Fruit fly (Drosophila melanogaster) whole organism, embryonic: ENCODE data around the gene gcm.

Experiments
- Abd-B ChIP-seq: fragments of 200-800 bp; sonication (Bioruptor generic); optimal IDR thresholded peaks from 2 replicates; lab custom pipeline; 2018; ENCODE audit warnings: missing biosample characterization, mild to moderate bottlenecking, missing genetic modification characterization, moderate library complexity
- CG11456 ChIP-seq: fragments of 200-800 bp; sonication (Bioruptor generic); IDR thresholded peaks from 3 replicates; pipeline ENCODE4 v1.3.6; 2022; ENCODE audit warnings: missing biosample characterization, missing genetic modification characterization
- CG1233 ChIP-seq: fragments of 200-800 bp; sonication (Bioruptor generic); optimal IDR thresholded peaks from 4 replicates; lab custom pipeline; 2018; ENCODE audit warnings: missing biosample characterization, mild to moderate bottlenecking, missing genetic modification characterization
- CG13296 ChIP-seq: fragments of 200-800 bp; sonication (Bioruptor generic); optimal IDR thresholded peaks from 3 replicates; lab custom pipeline; 2018; ENCODE audit warnings: missing biosample characterization, mild to moderate bottlenecking, missing genetic modification characterization
- CG13424 ChIP-seq: fragments of 200-800 bp; sonication (Bioruptor generic); optimal IDR thresholded peaks from 2 replicates; lab custom pipeline; 2019; ENCODE audit warnings: missing biosample characterization, mild to moderate bottlenecking, missing genetic modification characterization, moderate library complexity
- CG14014 ChIP-seq: fragments of 200-800 bp; sonication (Bioruptor generic); IDR thresholded peaks from 2 replicates; pipeline ENCODE4 v1.3.6; 2022; ENCODE audit warnings: missing biosample characterization, missing genetic modification characterization
- CG15269 ChIP-seq: fragments of 200-800 bp; sonication (Bioruptor generic); optimal IDR thresholded peaks from 2 replicates; lab custom pipeline; 2018; ENCODE audit warnings: missing biosample characterization, mild to moderate bottlenecking, missing genetic modification characterization, moderate library complexity
- CG1647 ChIP-seq: fragments of 200-800 bp; sonication (Bioruptor generic); optimal IDR thresholded peaks from 3 replicates; lab custom pipeline; 2016; ENCODE audit warnings: missing biosample characterization, missing genetic modification characterization
- CG16863 ChIP-seq: fragments of 200-800 bp; sonication (Bioruptor generic); optimal IDR thresholded peaks from 3 replicates; lab custom pipeline; 2016; ENCODE audit warnings: missing biosample characterization, missing genetic modification characterization
- CG17802 ChIP-seq: fragments of 200-800 bp; sonication (Bioruptor generic); optimal IDR thresholded peaks from 2 replicates; lab custom pipeline; 2018; ENCODE audit warnings: missing biosample characterization, mild to moderate bottlenecking, missing genetic modification characterization, moderate library complexity
- CG17829 ChIP-seq: fragments of 200-800 bp; optimal IDR thresholded peaks from 2 replicates; lab custom pipeline; 2019; ENCODE audit warnings: missing biosample characterization, mild to moderate bottlenecking, missing genetic modification characterization, moderate library complexity
- CG2199 ChIP-seq: fragments of 200-800 bp; sonication (Bioruptor generic); IDR thresholded peaks from 3 replicates; pipeline ENCODE4 v1.3.6; 2022; ENCODE audit warnings: missing biosample characterization, missing genetic modification characterization
- CG3065 ChIP-seq: fragments of 200-800 bp; sonication (Bioruptor generic); optimal IDR thresholded peaks from 2 replicates; lab custom pipeline; 2016; ENCODE audit warnings: missing biosample characterization, missing genetic modification characterization
- CG31441 ChIP-seq: fragments of 200-800 bp; sonication (Bioruptor generic); IDR thresholded peaks from 2 replicates; pipeline ENCODE4 v1.3.6; 2022; ENCODE audit warnings: missing biosample characterization, missing genetic modification characterization
- CG32532 ChIP-seq: fragments of 200-800 bp; sonication (Bioruptor generic); IDR thresholded peaks from 2 replicates; pipeline ENCODE4 v1.3.6; 2022; ENCODE audit warnings: missing biosample characterization, missing genetic modification characterization
- CG4617 ChIP-seq: fragments of 200-800 bp; sonication (Bioruptor generic); optimal IDR thresholded peaks from 3 replicates; lab custom pipeline; 2016; ENCODE audit warnings: missing biosample characterization, missing genetic modification characterization, borderline replicate concordance
- CG5180 ChIP-seq: fragments of 200-800 bp; sonication (Bioruptor generic); optimal IDR thresholded peaks from 3 replicates; lab custom pipeline; 2017; ENCODE audit warnings: missing biosample characterization, missing genetic modification characterization, mild to moderate bottlenecking, moderate library complexity, missing genetic modification reagents
- CG6254 ChIP-seq: fragments of 200-800 bp; sonication (Bioruptor generic); optimal IDR thresholded peaks from 3 replicates; lab custom pipeline; 2017; ENCODE audit warnings: mild to moderate bottlenecking, missing biosample characterization, missing genetic modification reagents, missing genetic modification characterization
- CG6791 ChIP-seq: fragments of 200-800 bp; sonication (Bioruptor generic); IDR thresholded peaks from 3 replicates; pipeline ENCODE4 v1.3.6; 2022; ENCODE audit warnings: missing biosample characterization, missing genetic modification characterization; ENCODE audit not compliant: partially characterized antibody
- CG7271 ChIP-seq: fragments of 200-800 bp; sonication (Bioruptor generic); optimal IDR thresholded peaks from 2 replicates; lab custom pipeline; 2018; ENCODE audit warnings: missing biosample characterization, mild to moderate bottlenecking, missing genetic modification characterization, moderate library complexity
- CG7357 ChIP-seq: fragments of 200-800 bp; sonication (Bioruptor generic); IDR thresholded peaks from 3 replicates; pipeline ENCODE4 v1.3.6; 2022; ENCODE audit warnings: missing biosample characterization, missing genetic modification characterization
- CG8290 ChIP-seq, 3 experiments: fragments of 200-800 bp; sonication (Bioruptor generic); optimal IDR thresholded peaks; 2 replicates each; lab custom pipeline; 2016 to 2019; ENCODE audit warnings: missing biosample characterization in 3 of 3, missing genetic modification characterization in 3 of 3, mild to moderate bottlenecking in 2 of 3, moderate library complexity in 1 of 3
- D19B ChIP-seq: fragments of 200-800 bp; sonication (Bioruptor generic); optimal IDR thresholded peaks from 2 replicates; lab custom pipeline; 2017; ENCODE audit warnings: missing biosample characterization, mild to moderate bottlenecking, missing genetic modification characterization
- Ets97D ChIP-seq: fragments of 200-800 bp; sonication (Bioruptor generic); optimal IDR thresholded peaks from 3 replicates; lab custom pipeline; 2016; ENCODE audit warnings: missing biosample characterization, missing genetic modification characterization
- HLH3B ChIP-seq: fragments of 200-800 bp; sonication (Bioruptor generic); IDR thresholded peaks from 2 replicates; pipeline ENCODE4 v1.3.6; 2022; ENCODE audit warnings: missing biosample characterization, missing genetic modification characterization
- Hmr ChIP-seq: fragments of 200-800 bp; sonication (Bioruptor generic); optimal IDR thresholded peaks from 3 replicates; lab custom pipeline; 2017; ENCODE audit warnings: mild to moderate bottlenecking, missing biosample characterization, missing genetic modification reagents, missing genetic modification characterization
- Pdp1 ChIP-seq, 2 experiments: fragments of 200-800 bp; sonication (Bioruptor generic); optimal IDR thresholded peaks; 3 replicates each; lab custom pipeline; 2016; ENCODE audit warnings: missing biosample characterization in 2 of 2, missing genetic modification characterization in 2 of 2, mild to moderate bottlenecking in 1 of 2, moderate library complexity in 1 of 2
- Ptx1 ChIP-seq: fragments of 200-800 bp; sonication (Bioruptor generic); IDR thresholded peaks from 2 replicates; pipeline ENCODE4 v1.3.6; 2022; ENCODE audit warnings: missing biosample characterization, missing genetic modification characterization
- abd-A ChIP-seq: fragments of 200-800 bp; sonication (Bioruptor generic); optimal IDR thresholded peaks from 3 replicates; lab custom pipeline; 2019; ENCODE audit warnings: missing biosample characterization, mild to moderate bottlenecking, missing genetic modification characterization, moderate library complexity
- ato ChIP-seq: fragments of 200-800 bp; sonication (Bioruptor generic); IDR thresholded peaks from 2 replicates; pipeline ENCODE4 v1.3.6; 2022; ENCODE audit warnings: missing biosample characterization, missing genetic modification characterization; ENCODE audit not compliant: partially characterized antibody
- bab2 ChIP-seq: fragments of 200-800 bp; sonication (Bioruptor generic); optimal IDR thresholded peaks from 2 replicates; lab custom pipeline; 2016; ENCODE audit warnings: missing biosample characterization, missing genetic modification characterization
- btn ChIP-seq: fragments of 200-800 bp; sonication (Bioruptor generic); optimal IDR thresholded peaks from 2 replicates; lab custom pipeline; 2016; ENCODE audit warnings: missing biosample characterization, missing genetic modification characterization
- chn ChIP-seq: fragments of 200-800 bp; sonication (Bioruptor generic); optimal IDR thresholded peaks from 2 replicates; lab custom pipeline; 2016; ENCODE audit warnings: missing biosample characterization, missing genetic modification characterization
- ems ChIP-seq: fragments of 200-800 bp; sonication (Bioruptor generic); optimal IDR thresholded peaks from 3 replicates; lab custom pipeline; 2016; ENCODE audit warnings: missing biosample characterization, missing genetic modification characterization
- fd64A ChIP-seq: fragments of 200-800 bp; sonication (Bioruptor generic); optimal IDR thresholded peaks from 3 replicates; lab custom pipeline; 2018; ENCODE audit warnings: missing biosample characterization, mild to moderate bottlenecking, missing genetic modification characterization
- fru ChIP-seq: fragments of >200 bp; optimal IDR thresholded peaks from 2 replicates; lab custom pipeline; 2017
- gfzf ChIP-seq: fragments of 200-800 bp; sonication (Bioruptor generic); optimal IDR thresholded peaks from 2 replicates; lab custom pipeline; 2016; ENCODE audit warnings: missing biosample characterization, mild to moderate bottlenecking, missing genetic modification characterization, moderate library complexity
- nom ChIP-seq: fragments of 200-800 bp; sonication (Bioruptor generic); optimal IDR thresholded peaks from 2 replicates; lab custom pipeline; 2017; ENCODE audit warnings: missing biosample characterization, missing genetic modification characterization, mild to moderate bottlenecking, moderate library complexity, missing genetic modification reagents
- org-1 ChIP-seq: fragments of 200-800 bp; sonication (Bioruptor generic); optimal IDR thresholded peaks from 2 replicates; lab custom pipeline; 2017; ENCODE audit warnings: missing biosample characterization, missing genetic modification characterization
- otp ChIP-seq: fragments of 200-800 bp; sonication (Bioruptor generic); IDR thresholded peaks from 3 replicates; pipeline ENCODE4, ENCODE4 v1.3.6; 2022; ENCODE audit warnings: missing biosample characterization, missing genetic modification characterization
- pnt ChIP-seq: fragments of 200-800 bp; sonication (Bioruptor generic); optimal IDR thresholded peaks from 3 replicates; lab custom pipeline; 2016; ENCODE audit warnings: missing biosample characterization, missing genetic modification characterization
- ro ChIP-seq: fragments of 200-800 bp; sonication (Bioruptor generic); IDR thresholded peaks from 2 replicates; pipeline ENCODE4 v1.3.6; 2022; ENCODE audit warnings: missing biosample characterization, missing genetic modification characterization
- salm ChIP-seq: fragments of 200-800 bp; sonication (Bioruptor generic); optimal IDR thresholded peaks from 2 replicates; lab custom pipeline; 2018; ENCODE audit warnings: missing biosample characterization, mild to moderate bottlenecking, missing genetic modification characterization
- sens-2 ChIP-seq: fragments of 200-800 bp; sonication (Bioruptor generic); IDR thresholded peaks from 2 replicates; pipeline ENCODE4 v1.3.6; 2022; ENCODE audit warnings: missing biosample characterization, missing genetic modification characterization
- sim ChIP-seq: fragments of 200-800 bp; sonication (Bioruptor generic); IDR thresholded peaks from 2 replicates; pipeline ENCODE4 v1.3.6; 2022; ENCODE audit warnings: missing biosample characterization, missing genetic modification characterization
- ssp ChIP-seq: fragments of 200-800 bp; sonication (Bioruptor generic); IDR thresholded peaks from 2 replicates; pipeline ENCODE4 v1.3.6; 2022; ENCODE audit warnings: missing biosample characterization, missing genetic modification characterization
- stc ChIP-seq: fragments of 200-800 bp; sonication (Bioruptor generic); IDR thresholded peaks from 2 replicates; pipeline ENCODE4 v1.3.6; 2022; ENCODE audit warnings: missing biosample characterization, missing genetic modification characterization
- tll ChIP-seq, 2 experiments: fragments of 200-800 bp in 1 of 2; fragments of >200 bp in 1 of 2; sonication (Bioruptor generic) in 1 of 2; optimal IDR thresholded peaks; 2 replicates each; lab custom pipeline; 2017 to 2019; ENCODE audit warnings: missing biosample characterization in 2 of 2, missing genetic modification characterization in 2 of 2, mild to moderate bottlenecking in 1 of 2, moderate library complexity in 1 of 2
- tx ChIP-seq: fragments of 200-800 bp; sonication (Bioruptor generic); optimal IDR thresholded peaks from 2 replicates; lab custom pipeline; 2016; ENCODE audit warnings: missing biosample characterization, missing genetic modification characterization
- vvl ChIP-seq: fragments of 200-800 bp; sonication (Bioruptor generic); IDR thresholded peaks from 2 replicates; pipeline ENCODE4 v1.3.6; 2022; ENCODE audit warnings: missing biosample characterization, missing genetic modification characterization

The gcm gene

dm6 chr2L:9598390-9598789 is 16.8 kb upstream of the gcm start (continued):
- TF ChIP-seq tll (GFP tag; optimal IDR thresholded peaks at IDR 0.05; lab: Kevin White, UChicago), result peak in 1 of 2 experiments; percentile 21
- TF ChIP-seq Hmr (GFP tag; lab: Kevin White, UChicago), result no peak
- peak; percentile 89 for TF ChIP-seq vvl
- TF ChIP-seq gfzf (GFP tag; lab: Kevin White, UChicago), result no peak
- TF ChIP-seq ems (GFP tag; lab: Kevin White, UChicago), result peak; percentile 2
- no peak for TF ChIP-seq CG6791 (GFP tag; lab: Robert Waterston, UW)
- peak; percentile 70 for TF ChIP-seq ssp (GFP tag; lab: Robert Waterston, UW)
- TF ChIP-seq abd-A, result no peak
- peak; percentile 66 for TF ChIP-seq Ptx1 (GFP tag; lab: Robert Waterston, UW)
- TF ChIP-seq org-1 (GFP tag; lab: Kevin White, UChicago), result peak; percentile 62
- peak; percentile 59 for TF ChIP-seq CG1233 (GFP tag; lab: Kevin White, UChicago)
- TF ChIP-seq nom (GFP tag; lab: Kevin White, UChicago), result no peak
- 0 out of 2 replicates have a peak, but pooled peaks have one; percentile 41 for TF ChIP-seq CG14014 (GFP tag; lab: Robert Waterston, UW)
- TF ChIP-seq CG11456, result peak; percentile 70; the same call in 2 of the 3 replicates
- TF ChIP-seq sens-2 (GFP tag; lab: Robert Waterston, UW), result peak; percentile 84
- TF ChIP-seq CG5180 (GFP tag; lab: Kevin White, UChicago), result no peak
- TF ChIP-seq CG4617 (GFP tag; lab: Kevin White, UChicago), result peak; percentile 16
- no peak for TF ChIP-seq CG3065 (GFP tag; lab: Kevin White, UChicago)
- TF ChIP-seq tx (GFP tag; lab: Kevin White, UChicago), result no peak
- TF ChIP-seq btn, result no peak
- TF ChIP-seq CG32532, result peak; percentile 47; the same call in 1 of the 2 replicates
- peak; percentile 61 for TF ChIP-seq CG13424 (tag; lab: Kevin White, UChicago)
- no peak for TF ChIP-seq CG13296 (GFP tag; lab: Kevin White, UChicago)
- TF ChIP-seq otp, result peak; percentile 88
- peak; percentile 67 for TF ChIP-seq stc (GFP tag; lab: Robert Waterston, UW)
- TF ChIP-seq ato (GFP tag; lab: Robert Waterston, UW), result no peak
- TF ChIP-seq HLH3B, result peak; percentile 75
- peak; percentile 61 for TF ChIP-seq Abd-B (GFP tag; lab: Kevin White, UChicago)
- TF ChIP-seq ro (GFP tag; lab: Robert Waterston, UW), result peak; percentile 38; the same call in 1 of the 2 replicates
- peak; percentile 71 for TF ChIP-seq sim (GFP tag; lab: Robert Waterston, UW)
- no peak for TF ChIP-seq fru (lab: Kevin White, UChicago)
- no peak for TF ChIP-seq Ets97D (GFP tag; lab: Kevin White, UChicago)
- TF ChIP-seq D19B (GFP tag; lab: Kevin White, UChicago), result no peak
- peak; percentile 52; the same call in 1 of the 3 replicates for TF ChIP-seq CG7357 (GFP tag; lab: Robert Waterston, UW)
- TF ChIP-seq pnt (GFP tag; lab: Kevin White, UChicago), result peak; percentile 2
- peak; percentile 35 for TF ChIP-seq CG8290 (GFP tag; optimal IDR thresholded peaks at IDR 0.05; lab: Kevin White, UChicago)
- TF ChIP-seq CG8290 (tag; optimal IDR thresholded peaks at IDR 0.05; lab: Kevin White, UChicago), result peak in 1 of 2 experiments; percentile 20
- no peak for TF ChIP-seq chn
- TF ChIP-seq CG17802 (tag; lab: Kevin White, UChicago), result no peak
- TF ChIP-seq Pdp1 (GFP tag; optimal IDR thresholded peaks at IDR 0.05; lab: Kevin White, UChicago), result peak in 1 of 2 experiments; percentile 1
- TF ChIP-seq fd64A (GFP tag; lab: Kevin White, UChicago), result peak; percentile 37
- peak; percentile 14 for TF ChIP-seq CG16863 (GFP tag; lab: Kevin White, UChicago)
- peak; percentile 69 for TF ChIP-seq CG31441 (GFP tag; lab: Robert Waterston, UW)
- peak; percentile 17 for TF ChIP-seq bab2 (GFP tag; lab: Kevin White, UChicago)
- TF ChIP-seq CG7271 (tag; lab: Kevin White, UChicago), result peak; percentile 5
- TF ChIP-seq CG17829 (tag; lab: Kevin White, UChicago), result peak; percentile 84
- peak; percentile 70 for TF ChIP-seq CG6254
- TF ChIP-seq CG2199, result peak; percentile 79; the same call in 1 of the 3 replicates
- TF ChIP-seq CG15269 (tag; lab: Kevin White, UChicago), result no peak
- TF ChIP-seq CG1647 (GFP tag; lab: Kevin White, UChicago), result no peak
- TF ChIP-seq salm (tag; lab: Kevin White, UChicago), result peak; percentile 13
